Fruit fly (Drosophila melanogaster) whole organism, embryonic: ENCODE data around the gene Shmt.
A peak's percentile ranks its signal among the peaks of the same experiment; 100 is the strongest.

Experiments used
- Antp ChIP-seq: fragments of 200-800 bp; sonication (Bioruptor generic); optimal IDR thresholded peaks from 3 replicates; lab custom pipeline; 2016; ENCODE audit warnings: missing biosample characterization, missing genetic modification characterization
- Bgb ChIP-seq: fragments of 200-800 bp; sonication (Bioruptor generic); IDR thresholded peaks from 2 replicates; pipeline ENCODE4 v1.3.6; 2022; ENCODE audit warnings: missing biosample characterization, missing genetic modification characterization; ENCODE audit not compliant: partially characterized antibody
- CG10274 ChIP-seq: fragments of 200-800 bp; sonication (Bioruptor generic); optimal IDR thresholded peaks from 3 replicates; lab custom pipeline; 2017; ENCODE audit warnings: missing biosample characterization, mild to moderate bottlenecking, missing genetic modification characterization
- CG10654 ChIP-seq: fragments of 200-800 bp; sonication (Bioruptor generic); optimal IDR thresholded peaks from 2 replicates; lab custom pipeline; 2016; ENCODE audit warnings: missing biosample characterization, missing genetic modification characterization
- CG11398 ChIP-seq: fragments of 200-800 bp; sonication (Bioruptor generic); optimal IDR thresholded peaks from 2 replicates; lab custom pipeline; 2016; ENCODE audit warnings: missing biosample characterization, missing genetic modification characterization
- CG11696 ChIP-seq: fragments of 200-800 bp; sonication (Bioruptor generic); IDR thresholded peaks from 2 replicates; pipeline ENCODE4 v1.3.6; 2022; ENCODE audit warnings: missing biosample characterization, missing genetic modification characterization
- CG12299 ChIP-seq: fragments of 200-800 bp; sonication (Bioruptor generic); optimal IDR thresholded peaks from 2 replicates; lab custom pipeline; 2018; ENCODE audit warnings: missing biosample characterization, mild to moderate bottlenecking, missing genetic modification characterization
- CG12744 ChIP-seq: fragments of 200-800 bp; sonication (Bioruptor generic); optimal IDR thresholded peaks from 2 replicates; lab custom pipeline; 2016; ENCODE audit warnings: missing biosample characterization, missing genetic modification characterization
- CG13287 ChIP-seq: fragments of 200-800 bp; sonication (Bioruptor generic); IDR thresholded peaks from 2 replicates; pipeline ENCODE4 v1.3.6; 2022; ENCODE audit warnings: missing biosample characterization, missing genetic modification characterization; ENCODE audit not compliant: partially characterized antibody
- CG14014 ChIP-seq: fragments of 200-800 bp; sonication (Bioruptor generic); IDR thresholded peaks from 2 replicates; pipeline ENCODE4 v1.3.6; 2022; ENCODE audit warnings: missing biosample characterization, missing genetic modification characterization
- CG17361 ChIP-seq: fragments of 200-800 bp; sonication (Bioruptor generic); IDR thresholded peaks from 3 replicates; pipeline ENCODE4 v1.3.6; 2022; ENCODE audit warnings: missing biosample characterization, missing genetic modification characterization
- CG18476 ChIP-seq: fragments of 200-800 bp; sonication (Bioruptor generic); optimal IDR thresholded peaks from 2 replicates; lab custom pipeline; 2016; ENCODE audit warnings: missing biosample characterization, mild to moderate bottlenecking, missing genetic modification characterization
- CG2712 ChIP-seq: fragments of 200-800 bp; optimal IDR thresholded peaks from 3 replicates; lab custom pipeline; 2019; ENCODE audit warnings: missing biosample characterization, mild to moderate bottlenecking, missing genetic modification characterization, moderate library complexity
- CG2875 ChIP-seq: fragments of 200-800 bp; sonication (Bioruptor generic); optimal IDR thresholded peaks from 2 replicates; lab custom pipeline; 2017; ENCODE audit warnings: missing biosample characterization, mild to moderate bottlenecking, missing genetic modification characterization, missing genetic modification reagents
- CG31224 ChIP-seq: fragments of 200-800 bp; sonication (Bioruptor generic); IDR thresholded peaks from 2 replicates; pipeline ENCODE4 v1.3.6; 2022; ENCODE audit warnings: missing biosample characterization, missing genetic modification characterization
- CG34422 ChIP-seq: fragments of 200-800 bp; sonication (Bioruptor generic); IDR thresholded peaks from 3 replicates; pipeline ENCODE4 v1.3.6; 2022; ENCODE audit warnings: missing biosample characterization, missing genetic modification characterization
- CG4282 ChIP-seq: fragments of 200-800 bp; sonication (Bioruptor generic); optimal IDR thresholded peaks from 2 replicates; lab custom pipeline; 2016; ENCODE audit warnings: missing biosample characterization, missing genetic modification characterization
- CG4328 ChIP-seq: fragments of 200-800 bp; sonication (Bioruptor generic); optimal IDR thresholded peaks from 3 replicates; lab custom pipeline; 2017; ENCODE audit warnings: missing biosample characterization, missing genetic modification reagents, missing genetic modification characterization
- CG5245 ChIP-seq: fragments of 200-800 bp; sonication (Bioruptor generic); optimal IDR thresholded peaks from 3 replicates; lab custom pipeline; 2016; ENCODE audit warnings: missing biosample characterization, missing genetic modification characterization
- CG6791 ChIP-seq: fragments of 200-800 bp; sonication (Bioruptor generic); IDR thresholded peaks from 3 replicates; pipeline ENCODE4 v1.3.6; 2022; ENCODE audit warnings: missing biosample characterization, missing genetic modification characterization; ENCODE audit not compliant: partially characterized antibody
- CG9215 ChIP-seq: fragments of 200-800 bp; sonication (Bioruptor generic); IDR thresholded peaks from 2 replicates; pipeline ENCODE4 v1.3.6; 2022; ENCODE audit warnings: missing biosample characterization, missing genetic modification characterization
- Dbx ChIP-seq: fragments of 200-800 bp; sonication (Bioruptor generic); IDR thresholded peaks from 3 replicates; pipeline ENCODE4 v1.3.6; 2022; ENCODE audit warnings: missing biosample characterization, missing genetic modification characterization
- Dref ChIP-seq: fragments of 200-800 bp; sonication (Bioruptor generic); IDR thresholded peaks from 2 replicates; pipeline ENCODE4 v1.3.6; 2022; ENCODE audit warnings: missing biosample characterization, missing genetic modification characterization
- Eip74EF ChIP-seq, 2 experiments: fragments of 200-800 bp in 1 of 2; fragments of >200 bp in 1 of 2; sonication (Bioruptor generic) in 1 of 2; optimal IDR thresholded peaks; 2 replicates each; lab custom pipeline; 2017 to 2019; ENCODE audit warnings: missing biosample characterization in 2 of 2, missing genetic modification characterization in 2 of 2, mild to moderate bottlenecking in 1 of 2, moderate library complexity in 1 of 2
- Ets97D ChIP-seq: fragments of 200-800 bp; sonication (Bioruptor generic); optimal IDR thresholded peaks from 3 replicates; lab custom pipeline; 2016; ENCODE audit warnings: missing biosample characterization, missing genetic modification characterization
- GATAe ChIP-seq: fragments of 200-800 bp; sonication (Bioruptor generic); conservative IDR thresholded peaks from 2 replicates; pipeline ENCODE4 v1.3.6; 2022; ENCODE audit warnings: missing biosample characterization, missing genetic modification characterization
- HLHmδ ChIP-seq: fragments of 200-800 bp; sonication (Bioruptor generic); optimal IDR thresholded peaks from 2 replicates; lab custom pipeline; 2018; ENCODE audit warnings: missing biosample characterization, mild to moderate bottlenecking, missing genetic modification characterization, moderate library complexity
- Kr ChIP-seq: fragments of 200-800 bp; sonication (Bioruptor generic); optimal IDR thresholded peaks from 2 replicates; lab custom pipeline; 2017; ENCODE audit warnings: missing biosample characterization, mild to moderate bottlenecking, missing genetic modification characterization
- Meics ChIP-seq: fragments of 200-800 bp; sonication (Bioruptor generic); optimal IDR thresholded peaks from 2 replicates; lab custom pipeline; 2017; ENCODE audit warnings: missing biosample characterization, mild to moderate bottlenecking, missing genetic modification characterization
- Optix ChIP-seq: fragments of 200-800 bp; sonication (Bioruptor generic); IDR thresholded peaks from 3 replicates; pipeline ENCODE4 v1.3.6; 2022; ENCODE audit warnings: missing biosample characterization, missing genetic modification characterization
- PHDP ChIP-seq: fragments of 200-800 bp; sonication (Bioruptor generic); optimal IDR thresholded peaks from 3 replicates; lab custom pipeline; 2018; ENCODE audit warnings: missing biosample characterization, mild to moderate bottlenecking, missing genetic modification characterization, moderate library complexity
- Side ChIP-seq: fragments of 200-800 bp; sonication (Bioruptor generic); optimal IDR thresholded peaks from 2 replicates; lab custom pipeline; 2016; ENCODE audit warnings: missing biosample characterization, missing genetic modification characterization
- Sox100B ChIP-seq: fragments of 200-800 bp; sonication (Bioruptor generic); optimal IDR thresholded peaks from 3 replicates; lab custom pipeline; 2018; ENCODE audit warnings: missing biosample characterization, mild to moderate bottlenecking, missing genetic modification characterization
- chif ChIP-seq, 2 experiments: fragments of 200-800 bp; sonication (Bioruptor generic); optimal IDR thresholded peaks; 3 replicates each; lab custom pipeline; 2016; ENCODE audit warnings: missing biosample characterization in 2 of 2, missing genetic modification characterization in 2 of 2
- chn ChIP-seq: fragments of 200-800 bp; sonication (Bioruptor generic); optimal IDR thresholded peaks from 2 replicates; lab custom pipeline; 2016; ENCODE audit warnings: missing biosample characterization, missing genetic modification characterization
- esg ChIP-seq: fragments of 200-800 bp; sonication (Bioruptor generic); conservative IDR thresholded peaks from 2 replicates; pipeline ENCODE4 v1.3.6; 2022; ENCODE audit warnings: missing biosample characterization, missing genetic modification characterization
- gcm2 ChIP-seq: fragments of 200-800 bp; sonication (Bioruptor generic); optimal IDR thresholded peaks from 2 replicates; lab custom pipeline; 2016; ENCODE audit warnings: missing biosample characterization, missing genetic modification characterization
- insv ChIP-seq, 2 experiments: fragments of 200-800 bp; sonication (Bioruptor generic); optimal IDR thresholded peaks; 3 replicates each; lab custom pipeline; 2016 to 2018; ENCODE audit warnings: missing biosample characterization in 2 of 2, missing genetic modification characterization in 2 of 2
- inv ChIP-seq: fragments of 200-800 bp; sonication (Bioruptor generic); IDR thresholded peaks from 2 replicates; pipeline ENCODE4 v1.3.6; 2022; ENCODE audit warnings: missing biosample characterization, missing genetic modification characterization; ENCODE audit not compliant: partially characterized antibody
- jumu ChIP-seq: fragments of 200-800 bp; sonication (Bioruptor generic); optimal IDR thresholded peaks from 3 replicates; lab custom pipeline; 2016; ENCODE audit warnings: missing biosample characterization, missing genetic modification characterization
- ken ChIP-seq: fragments of 200-800 bp; sonication (Bioruptor generic); IDR thresholded peaks from 3 replicates; pipeline ENCODE4 v1.3.6; 2022; ENCODE audit warnings: missing biosample characterization, missing genetic modification characterization
- knrl ChIP-seq: fragments of 200-800 bp; sonication (Bioruptor generic); IDR thresholded peaks from 3 replicates; pipeline ENCODE4 v1.3.6; 2022; ENCODE audit warnings: missing biosample characterization, missing genetic modification characterization; ENCODE audit not compliant: partially characterized antibody
- lmd ChIP-seq: fragments of 200-800 bp; sonication (Bioruptor generic); IDR thresholded peaks from 2 replicates; pipeline ENCODE4 v1.3.6; 2022; ENCODE audit warnings: missing biosample characterization, missing genetic modification characterization
- onecut ChIP-seq: fragments of 200-800 bp; sonication (Bioruptor generic); IDR thresholded peaks from 2 replicates; pipeline ENCODE4 v1.3.6; 2022; ENCODE audit warnings: missing biosample characterization, missing genetic modification characterization
- pum ChIP-seq: fragments of 200-800 bp; sonication (Bioruptor generic); optimal IDR thresholded peaks from 2 replicates; lab custom pipeline; 2016; ENCODE audit warnings: missing biosample characterization, missing genetic modification characterization
- pzg ChIP-seq: fragments of 200-800 bp; sonication (Bioruptor generic); optimal IDR thresholded peaks from 3 replicates; lab custom pipeline; 2018; ENCODE audit warnings: missing biosample characterization, mild to moderate bottlenecking, missing genetic modification characterization, moderate library complexity
- row ChIP-seq: fragments of 200-800 bp; sonication (Bioruptor generic); IDR thresholded peaks from 3 replicates; pipeline ENCODE4 v1.3.6; 2022; ENCODE audit warnings: missing biosample characterization, missing genetic modification characterization
- slou ChIP-seq: fragments of 200-800 bp; sonication (Bioruptor generic); optimal IDR thresholded peaks from 3 replicates; lab custom pipeline; 2016; ENCODE audit warnings: missing biosample characterization, missing genetic modification characterization
- sna ChIP-seq: fragments of 200-800 bp; sonication (Bioruptor generic); IDR thresholded peaks from 2 replicates; pipeline ENCODE4 v1.3.6; 2022; ENCODE audit warnings: missing biosample characterization, missing genetic modification characterization; ENCODE audit not compliant: partially characterized antibody
- unc-4 ChIP-seq: fragments of 200-800 bp; sonication (Bioruptor generic); IDR thresholded peaks from 2 replicates; pipeline ENCODE4 v1.3.6; 2022; ENCODE audit warnings: missing biosample characterization, missing genetic modification characterization; ENCODE audit not compliant: partially characterized antibody
- yki ChIP-seq: fragments of >200 bp; optimal IDR thresholded peaks from 3 replicates; lab custom pipeline; 2018

Gene Shmt

DNA sequence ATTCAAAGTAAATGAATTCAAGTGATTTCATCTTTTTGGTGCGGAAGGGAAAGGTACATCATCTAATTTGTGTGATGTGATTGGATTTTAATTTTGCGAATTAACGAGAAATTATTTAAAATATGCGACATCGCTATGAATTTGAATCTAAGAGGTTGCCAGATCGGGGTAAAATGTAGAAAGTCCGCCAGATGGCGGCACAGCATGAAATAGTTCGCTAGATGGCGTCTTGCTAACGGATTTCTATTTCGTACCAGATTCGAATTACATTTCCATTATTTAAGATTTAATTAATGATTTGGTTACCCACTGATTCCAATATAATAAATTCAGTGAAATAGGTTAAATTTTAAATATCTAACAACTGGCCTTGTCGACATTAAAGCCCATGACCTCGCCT lies 33.2 kb downstream of the Shmt start (continued):
- TF ChIP-seq Meics (GFP tag; lab: Kevin White, UChicago) (peak; percentile 46), ken (GFP tag; lab: Robert Waterston, UW) (peak; percentile 57; the same call in 2 of the 3 replicates), CG4282 (GFP tag; lab: Kevin White, UChicago) (no peak), CG18476 (no peak), CG4328 (no peak), CG2875 (no peak), insv (GFP tag; optimal IDR thresholded peaks at IDR 0.05; lab: Kevin White, UChicago) (peak in 1 of 2 experiments; percentile 59), esg (GFP tag; lab: Robert Waterston, UW) (no peak), PHDP (tag; lab: Kevin White, UChicago) (peak; percentile 17), Ets97D (GFP tag; lab: Kevin White, UChicago) (peak; percentile 62), Dref (GFP tag; lab: Robert Waterston, UW) (peak; percentile 39; the same call in 1 of the 2 replicates), CG17361 (GFP tag; lab: Robert Waterston, UW) (peak; percentile 36; the same call in 1 of the 3 replicates), sna (no peak), CG12299 (tag; lab: Kevin White, UChicago) (no peak), CG10274 (GFP tag; lab: Kevin White, UChicago) (no peak), row (GFP tag; lab: Robert Waterston, UW) (no peak), Side (GFP tag; lab: Kevin White, UChicago) (peak; percentile 12), lmd (GFP tag; lab: Robert Waterston, UW) (peak; percentile 38; the same call in 1 of the 2 replicates), CG2712 (peak; percentile 46), CG5245 (peak; percentile 10), inv (GFP tag; lab: Robert Waterston, UW) (no peak), Bgb (peak; percentile 45; the same call in 1 of the 2 replicates), CG9215 (GFP tag; lab: Robert Waterston, UW) (no peak), jumu (GFP tag; lab: Kevin White, UChicago) (peak; percentile 17), CG10654 (GFP tag; lab: Kevin White, UChicago) (peak; percentile 14), HLHmδ (GFP tag; lab: Kevin White, UChicago) (no peak), CG11696 (GFP tag; lab: Robert Waterston, UW) (no peak), onecut (GFP tag; lab: Robert Waterston, UW) (peak; percentile 30; the same call in 1 of the 2 replicates), CG12744 (peak; percentile 10), knrl (no peak; the same call in 2 of the 3 replicates), CG31224 (GFP tag; lab: Robert Waterston, UW) (no peak), CG34422 (GFP tag; lab: Robert Waterston, UW) (0 out of 3 replicates have a peak, but pooled peaks have one; percentile 18), unc-4 (no peak), CG14014 (GFP tag; lab: Robert Waterston, UW) (peak; percentile 21; the same call in 1 of the 2 replicates), yki (lab: Kevin White, UChicago) (no peak), CG6791 (GFP tag; lab: Robert Waterston, UW) (peak; percentile 50; the same call in 1 of the 3 replicates), CG11398 (GFP tag; lab: Kevin White, UChicago) (no peak), chn (peak; percentile 9), GATAe (GFP tag; lab: Robert Waterston, UW) (no peak), gcm2 (GFP tag; lab: Kevin White, UChicago) (no peak), pum (GFP tag; lab: Kevin White, UChicago) (peak; percentile 31), slou (GFP tag; lab: Kevin White, UChicago) (peak; percentile 19), Optix (GFP tag; lab: Robert Waterston, UW) (no peak), Antp (GFP tag; lab: Kevin White, UChicago) (peak; percentile 25), CG13287 (GFP tag; lab: Robert Waterston, UW) (peak; percentile 20; the same call in 1 of the 2 replicates), Sox100B (no peak), chif (GFP tag; optimal IDR thresholded peaks at IDR 0.05; lab: Kevin White, UChicago) (peak in 1 of 2 experiments; percentile 64), pzg (GFP tag; lab: Kevin White, UChicago) (peak; percentile 53), Kr (GFP tag; lab: Kevin White, UChicago) (no peak), Eip74EF (GFP tag; optimal IDR thresholded peaks at IDR 0.05; lab: Kevin White, UChicago) (no peak), Dbx (GFP tag; lab: Robert Waterston, UW) (peak; percentile 74)
